Worm (Caenorhabditis elegans) whole organism, late embryonic: ENCODE results near the gene C06G3.3.

Experiments used
- ahr-1 ChIP-seq: sonication (generic microtip); optimal IDR thresholded peaks from 2 replicates; lab custom pipeline; 2016; ENCODE audit warnings: missing genetic modification characterization, missing compliant biosample characterization
- ama-1 ChIP-seq: fragments of 150-350 bp; optimal IDR thresholded peaks from 2 replicates; lab custom pipeline; 2014
- ceh-9 ChIP-seq: sonication (generic microtip); optimal IDR thresholded peaks from 2 replicates; lab custom pipeline; 2016; ENCODE audit warnings: mild to moderate bottlenecking, missing genetic modification characterization, inconsistent platforms, missing compliant biosample characterization
- dve-1 ChIP-seq: sonication (generic microtip); optimal IDR thresholded peaks from 2 replicates; lab custom pipeline; 2017; ENCODE audit warnings: antibody characterized with exemption, mild to moderate bottlenecking, missing genetic modification characterization, missing compliant biosample characterization
- elt-2 ChIP-seq: sonication (generic microtip); optimal IDR thresholded peaks from 2 replicates; lab custom pipeline; 2016; ENCODE audit warnings: missing genetic modification reagents, missing genetic modification characterization, missing compliant biosample characterization
- eyg-1 ChIP-seq: sonication (generic microtip); optimal IDR thresholded peaks from 2 replicates; lab custom pipeline; 2016; ENCODE audit warnings: missing genotype, missing genetic modification characterization, missing compliant biosample characterization
- fkh-10 ChIP-seq: fragments of 150-350 bp; optimal IDR thresholded peaks from 2 replicates; lab custom pipeline; 2014; ENCODE audit warnings: missing biosample characterization, missing genetic modification reagents, missing genetic modification characterization
- madf-2 ChIP-seq: sonication (generic microtip); optimal IDR thresholded peaks from 2 replicates; lab custom pipeline; 2017; ENCODE audit warnings: missing genetic modification characterization, missing compliant biosample characterization
- nhr-11 ChIP-seq: fragments of 150-350 bp; optimal IDR thresholded peaks from 2 replicates; lab custom pipeline; 2014; ENCODE audit warnings: missing biosample characterization, missing genetic modification characterization
- pqm-1 ChIP-seq: sonication (generic microtip); optimal IDR thresholded peaks from 2 replicates; lab custom pipeline; 2016; ENCODE audit warnings: missing genetic modification characterization, missing compliant biosample characterization
- sdc-2 ChIP-seq: sonication (generic microtip); optimal IDR thresholded peaks from 2 replicates; lab custom pipeline; 2016; ENCODE audit warnings: missing genotype, missing genetic modification characterization, missing compliant biosample characterization
- sox-4 ChIP-seq: sonication (generic microtip); optimal IDR thresholded peaks from 2 replicates; lab custom pipeline; 2017; ENCODE audit warnings: mild to moderate bottlenecking, missing genetic modification characterization, inconsistent platforms, missing compliant biosample characterization
- tbx-2 ChIP-seq: sonication (generic microtip); optimal IDR thresholded peaks from 2 replicates; lab custom pipeline; 2016; ENCODE audit warnings: missing genetic modification characterization, missing compliant biosample characterization

ce11 chrIV:7023004-7023403 is 12.9 kb upstream of the C06G3.3 start:
- TF ChIP-seq ceh-9 (no peak), fkh-10 (no peak), ama-1 (no peak), sox-4 (tag; lab: Kevin White, UChicago) (no peak), eyg-1 (tag; lab: Kevin White, UChicago) (no peak), sdc-2 (tag; lab: Kevin White, UChicago) (no peak), nhr-11 (tag; lab: Kevin White, UChicago) (no peak), ahr-1 (no peak), pqm-1 (no peak), elt-2 (tag; lab: Kevin White, UChicago) (peak; percentile 7), tbx-2 (tag; lab: Kevin White, UChicago) (no peak), madf-2 (tag; lab: Kevin White, UChicago) (no peak), dve-1 (tag; lab: Kevin White, UChicago) (no peak)
